Fruit fly (Drosophila melanogaster) whole organism, prepupa: Measurements from ENCODE around the gene CG31915.
A peak's percentile ranks its signal among the peaks of the same experiment; 100 is the strongest.

Experiments
- Blimp-1 ChIP-seq: fragments of 200-800 bp; sonication (Bioruptor generic); optimal IDR thresholded peaks from 3 replicates; lab custom pipeline; 2017; ENCODE audit warnings: missing biosample characterization, missing genetic modification characterization, mild to moderate bottlenecking, moderate library complexity, missing genetic modification reagents
- CG10631 ChIP-seq: fragments of 200-800 bp; sonication (Bioruptor generic); optimal IDR thresholded peaks from 2 replicates; lab custom pipeline; 2016; ENCODE audit warnings: missing biosample characterization, missing genetic modification characterization
- CG10669 ChIP-seq: fragments of 200-800 bp; sonication (Bioruptor generic); optimal IDR thresholded peaks from 3 replicates; lab custom pipeline; 2018; ENCODE audit warnings: missing biosample characterization, mild to moderate bottlenecking, missing genetic modification characterization, moderate library complexity
- CG11294 ChIP-seq: fragments of 200-800 bp; sonication (Bioruptor generic); IDR thresholded peaks from 2 replicates; pipeline ENCODE4 v1.3.6; 2022; ENCODE audit warnings: missing biosample characterization, missing genetic modification characterization
- CG11762 ChIP-seq: fragments of 200-800 bp; sonication (Bioruptor generic); optimal IDR thresholded peaks from 3 replicates; lab custom pipeline; 2016; ENCODE audit warnings: missing biosample characterization, missing genetic modification characterization; ENCODE audit not compliant: insufficient read depth
- CG11902 ChIP-seq: fragments of 200-800 bp; sonication (Bioruptor generic); optimal IDR thresholded peaks from 3 replicates; lab custom pipeline; 2016; ENCODE audit warnings: missing biosample characterization, missing genetic modification characterization
- CG15336 ChIP-seq: fragments of 200-800 bp; sonication (Bioruptor generic); IDR thresholded peaks from 2 replicates; pipeline ENCODE4 v1.3.6; 2022; ENCODE audit warnings: missing biosample characterization, missing genetic modification characterization
- CG1621 ChIP-seq: fragments of 200-800 bp; sonication (Bioruptor generic); optimal IDR thresholded peaks from 3 replicates; lab custom pipeline; 2018; ENCODE audit warnings: missing biosample characterization, mild to moderate bottlenecking, missing genetic modification characterization
- CG16779 ChIP-seq: fragments of 200-800 bp; sonication (Bioruptor generic); optimal IDR thresholded peaks from 3 replicates; lab custom pipeline; 2017; ENCODE audit warnings: missing biosample characterization, mild to moderate bottlenecking, missing genetic modification characterization
- CG3032 ChIP-seq: fragments of 200-800 bp; optimal IDR thresholded peaks from 2 replicates; lab custom pipeline; 2019; ENCODE audit warnings: missing biosample characterization, mild to moderate bottlenecking, missing genetic modification characterization, moderate library complexity
- CG32006 ChIP-seq: fragments of 200-800 bp; sonication (Bioruptor generic); optimal IDR thresholded peaks from 3 replicates; lab custom pipeline; 2017; ENCODE audit warnings: missing biosample characterization, mild to moderate bottlenecking, missing genetic modification characterization
- CG3919 ChIP-seq: fragments of 200-800 bp; sonication (Bioruptor generic); optimal IDR thresholded peaks from 3 replicates; lab custom pipeline; 2016; ENCODE audit warnings: missing biosample characterization, missing genetic modification characterization
- CG6163 ChIP-seq: fragments of 200-800 bp; sonication (Bioruptor generic); IDR thresholded peaks from 3 replicates; pipeline ENCODE4 v1.3.6; 2022; ENCODE audit warnings: missing biosample characterization, missing genetic modification characterization
- CG6276 ChIP-seq: fragments of 200-800 bp; sonication (Bioruptor generic); optimal IDR thresholded peaks from 2 replicates; lab custom pipeline; 2017; ENCODE audit warnings: missing biosample characterization, mild to moderate bottlenecking, missing genetic modification characterization
- CG6792 ChIP-seq: fragments of 200-800 bp; sonication (Bioruptor generic); optimal IDR thresholded peaks from 3 replicates; lab custom pipeline; 2016; ENCODE audit warnings: missing biosample characterization, missing genetic modification characterization
- CG6808 ChIP-seq: fragments of 200-800 bp; sonication (Bioruptor generic); optimal IDR thresholded peaks from 3 replicates; lab custom pipeline; 2017; ENCODE audit warnings: missing biosample characterization, missing genetic modification characterization, mild to moderate bottlenecking, moderate library complexity, missing genetic modification reagents
- CG7368 ChIP-seq: fragments of 200-800 bp; sonication (Bioruptor generic); optimal IDR thresholded peaks from 3 replicates; lab custom pipeline; 2016; ENCODE audit warnings: missing biosample characterization, missing genetic modification characterization
- CG8119 ChIP-seq: fragments of 200-800 bp; sonication (Bioruptor generic); IDR thresholded peaks from 3 replicates; pipeline ENCODE4 v1.3.6; 2022; ENCODE audit warnings: missing biosample characterization, missing genetic modification characterization
- CG8319 ChIP-seq: fragments of 200-800 bp; sonication (Bioruptor generic); optimal IDR thresholded peaks from 3 replicates; lab custom pipeline; 2016; ENCODE audit warnings: missing biosample characterization, missing genetic modification characterization
- CG8632 ChIP-seq: fragments of 200-800 bp; sonication (Bioruptor generic); optimal IDR thresholded peaks from 3 replicates; lab custom pipeline; 2016; ENCODE audit warnings: missing biosample characterization, missing genetic modification characterization
- CG9139 ChIP-seq: fragments of 200-800 bp; sonication (Bioruptor generic); optimal IDR thresholded peaks from 3 replicates; lab custom pipeline; 2017; ENCODE audit warnings: missing biosample characterization, mild to moderate bottlenecking, missing genetic modification characterization
- Eip78C ChIP-seq: fragments of 200-800 bp; sonication (Bioruptor generic); peaks from one replicate; lab custom pipeline; 2016; ENCODE audit warnings: missing biosample characterization, missing genetic modification characterization
- Ets96B ChIP-seq: fragments of 200-800 bp; optimal IDR thresholded peaks from 2 replicates; lab custom pipeline; 2019; ENCODE audit warnings: missing biosample characterization, mild to moderate bottlenecking, missing genetic modification characterization, moderate library complexity
- Gug ChIP-seq: fragments of 200-800 bp; sonication (Bioruptor generic); IDR thresholded peaks from 2 replicates; pipeline ENCODE4 v1.3.6; 2022; ENCODE audit warnings: missing biosample characterization, missing genetic modification characterization
- Hr39 ChIP-seq: fragments of 200-800 bp; sonication (Bioruptor generic); optimal IDR thresholded peaks from 2 replicates; lab custom pipeline; 2016; ENCODE audit warnings: missing biosample characterization, missing genetic modification characterization
- Hr4 ChIP-seq: fragments of 200-800 bp; sonication (Bioruptor generic); optimal IDR thresholded peaks from 3 replicates; lab custom pipeline; 2016; ENCODE audit warnings: missing biosample characterization, missing genetic modification characterization
- Met ChIP-seq: fragments of 200-800 bp; sonication (Bioruptor generic); optimal IDR thresholded peaks from 3 replicates; lab custom pipeline; 2016; ENCODE audit warnings: missing biosample characterization, missing genetic modification characterization
- Sox102F ChIP-seq: fragments of 200-800 bp; sonication (Bioruptor generic); optimal IDR thresholded peaks from 2 replicates; lab custom pipeline; 2016; ENCODE audit warnings: missing biosample characterization, mild to moderate bottlenecking, missing genetic modification characterization
- Sox14 ChIP-seq: fragments of 200-800 bp; sonication (Bioruptor generic); optimal IDR thresholded peaks from 3 replicates; lab custom pipeline; 2016; ENCODE audit warnings: missing biosample characterization, missing genetic modification characterization
- Sox15 ChIP-seq: fragments of 200-800 bp; sonication (Bioruptor generic); optimal IDR thresholded peaks from 3 replicates; lab custom pipeline; 2016; ENCODE audit warnings: missing biosample characterization, missing genetic modification characterization
- achi ChIP-seq: fragments of 200-800 bp; sonication (Bioruptor generic); optimal IDR thresholded peaks from 3 replicates; lab custom pipeline; 2016; ENCODE audit warnings: missing biosample characterization, missing genetic modification characterization
- acj6 ChIP-seq: fragments of 200-800 bp; sonication (Bioruptor generic); optimal IDR thresholded peaks from 3 replicates; lab custom pipeline; 2016; ENCODE audit warnings: missing biosample characterization, missing genetic modification characterization
- eg ChIP-seq: fragments of 200-800 bp; sonication (Bioruptor generic); IDR thresholded peaks from 3 replicates; pipeline ENCODE4 v1.3.6; 2022; ENCODE audit warnings: missing biosample characterization, missing genetic modification characterization
- esn ChIP-seq: fragments of 200-800 bp; sonication (Bioruptor generic); optimal IDR thresholded peaks from 2 replicates; lab custom pipeline; 2016; ENCODE audit warnings: missing biosample characterization, mild to moderate bottlenecking, missing genetic modification characterization, moderate library complexity
- fkh ChIP-seq: fragments of 200-800 bp; sonication (Bioruptor generic); optimal IDR thresholded peaks from 3 replicates; lab custom pipeline; 2017; ENCODE audit warnings: missing biosample characterization, mild to moderate bottlenecking, missing genetic modification characterization, moderate library complexity
- lz ChIP-seq: fragments of 200-800 bp; sonication (Bioruptor generic); optimal IDR thresholded peaks from 3 replicates; lab custom pipeline; 2016; ENCODE audit warnings: missing biosample characterization, missing genetic modification characterization
- pdm3 ChIP-seq: fragments of 200-800 bp; sonication (Bioruptor generic); optimal IDR thresholded peaks from 3 replicates; lab custom pipeline; 2016; ENCODE audit warnings: missing biosample characterization, missing genetic modification characterization
- salr ChIP-seq, 2 experiments: fragments of 200-800 bp; sonication (Bioruptor generic); optimal IDR thresholded peaks; 3 replicates each; lab custom pipeline; 2016 to 2018; ENCODE audit warnings: missing biosample characterization in 2 of 2, missing genetic modification characterization in 2 of 2, mild to moderate bottlenecking in 1 of 2
- spab ChIP-seq: fragments of 200-800 bp; sonication (Bioruptor generic); optimal IDR thresholded peaks from 2 replicates; lab custom pipeline; 2017; ENCODE audit warnings: missing biosample characterization, mild to moderate bottlenecking, missing genetic modification characterization, missing genetic modification reagents
- ss ChIP-seq, 2 experiments: fragments of 200-800 bp; sonication (Bioruptor generic); optimal IDR thresholded peaks; 2 replicates in 1 of 2; 3 replicates in 1 of 2; lab custom pipeline; 2017 to 2018; ENCODE audit warnings: mild to moderate bottlenecking in 2 of 2, missing biosample characterization in 2 of 2, missing genetic modification characterization in 2 of 2, moderate library complexity in 1 of 2
- svp ChIP-seq: fragments of 200-800 bp; sonication (Bioruptor generic); peaks from one replicate; lab custom pipeline; 2016; ENCODE audit warnings: missing biosample characterization, missing genetic modification characterization
- vri ChIP-seq: fragments of 200-800 bp; sonication (Bioruptor generic); optimal IDR thresholded peaks from 3 replicates; lab custom pipeline; 2016; ENCODE audit warnings: missing biosample characterization, mild to moderate bottlenecking, missing genetic modification characterization

CG31915 gene

DNA sequence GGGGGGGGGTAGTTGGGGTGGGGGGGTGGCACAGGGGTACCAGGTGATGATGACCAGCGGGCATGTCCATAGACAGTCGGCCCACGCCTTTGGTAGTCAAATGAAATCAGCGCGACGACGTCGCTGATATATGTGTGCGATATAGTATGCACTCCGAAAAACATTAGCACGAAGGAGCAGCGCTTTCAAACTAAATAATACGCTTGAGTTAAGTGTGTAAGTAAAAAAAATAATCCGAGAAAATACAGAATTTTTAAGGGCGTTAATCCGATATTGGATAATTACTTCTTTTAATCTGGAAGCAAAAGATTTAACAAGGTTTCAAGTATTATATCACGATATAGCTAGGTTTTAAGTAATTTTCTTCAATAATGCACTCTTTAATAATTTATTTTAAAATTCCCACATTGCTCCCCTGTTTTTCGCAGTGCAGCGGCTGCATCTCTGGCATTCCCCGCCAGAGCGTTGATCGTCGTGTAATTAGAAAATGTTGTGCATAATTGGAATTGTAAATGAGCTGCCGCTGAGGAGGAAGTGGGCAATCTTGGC, 33.0 kb upstream of the CG31915 start (continued):
- peak; percentile 5 for TF ChIP-seq Ets96B (tag; lab: Kevin White, UChicago)
- peak; percentile 37; the same call in 1 of the 2 replicates for TF ChIP-seq Gug (GFP tag; lab: Robert Waterston, UW)
- 0 out of 2 replicates have a peak, but pooled peaks have one; percentile 10 for TF ChIP-seq CG11294 (GFP tag; lab: Robert Waterston, UW)
- TF ChIP-seq CG11762 (GFP tag; lab: Kevin White, UChicago): peak; percentile 38
- peak; percentile 25 for TF ChIP-seq lz (GFP tag; lab: Kevin White, UChicago)
- TF ChIP-seq Sox14 (GFP tag; lab: Kevin White, UChicago): peak; percentile 51
- TF ChIP-seq achi (GFP tag; lab: Kevin White, UChicago): peak; percentile 52

DNA sequence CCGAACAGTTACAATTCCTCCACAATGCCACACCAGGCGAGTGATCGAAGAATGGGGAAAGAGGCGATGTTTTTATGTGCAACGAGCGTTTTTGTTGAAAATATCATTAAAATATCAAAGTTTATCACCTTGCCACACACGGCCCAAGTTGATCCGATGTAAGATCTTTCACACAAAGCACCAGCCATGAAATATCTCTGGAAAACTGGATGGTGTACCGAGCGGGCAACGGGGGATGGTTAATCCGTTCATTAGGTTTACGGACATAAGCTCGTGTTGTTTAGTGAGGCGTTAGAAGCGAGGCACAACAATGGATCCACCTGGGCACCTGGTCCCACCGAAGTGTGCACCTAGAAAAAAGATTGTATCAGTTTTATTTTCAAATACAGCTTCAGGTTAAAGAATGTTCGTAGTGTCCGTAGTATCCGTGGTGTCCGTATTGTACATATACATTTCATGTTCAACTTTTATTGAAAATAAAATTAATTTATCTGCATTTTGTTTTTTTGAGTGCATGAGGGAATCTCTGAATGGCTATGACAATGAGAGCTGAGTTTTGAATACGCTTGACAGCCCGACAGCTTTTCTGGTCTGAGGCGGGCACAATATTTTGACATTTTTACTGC, 31.3 kb upstream of the CG31915 start:
- TF ChIP-seq CG8319: no peak
- no peak for TF ChIP-seq acj6
- TF ChIP-seq Sox15 (GFP tag; lab: Kevin White, UChicago): no peak
- TF ChIP-seq Hr4 (GFP tag; lab: Kevin White, UChicago): no peak
- TF ChIP-seq CG1621: no peak
- no peak for TF ChIP-seq ss (GFP tag; optimal IDR thresholded peaks at IDR 0.05; lab: Kevin White, UChicago)
- no peak for TF ChIP-seq CG16779
- TF ChIP-seq eg (GFP tag; lab: Robert Waterston, UW): no peak
- peak; percentile 15 for TF ChIP-seq svp (GFP tag; lab: Kevin White, UChicago)
- peak; percentile 7 for TF ChIP-seq Met (GFP tag; lab: Kevin White, UChicago)
- TF ChIP-seq pdm3 (GFP tag; lab: Kevin White, UChicago): no peak
- TF ChIP-seq achi (GFP tag; lab: Kevin White, UChicago): peak; percentile 17
- TF ChIP-seq CG3919 (GFP tag; lab: Kevin White, UChicago): no peak
- no peak for TF ChIP-seq lz (GFP tag; lab: Kevin White, UChicago)
- TF ChIP-seq Ets96B (tag; lab: Kevin White, UChicago): no peak
- peak; percentile 36; the same call in 1 of the 3 replicates for TF ChIP-seq CG6163 (GFP tag; lab: Robert Waterston, UW)

DNA sequence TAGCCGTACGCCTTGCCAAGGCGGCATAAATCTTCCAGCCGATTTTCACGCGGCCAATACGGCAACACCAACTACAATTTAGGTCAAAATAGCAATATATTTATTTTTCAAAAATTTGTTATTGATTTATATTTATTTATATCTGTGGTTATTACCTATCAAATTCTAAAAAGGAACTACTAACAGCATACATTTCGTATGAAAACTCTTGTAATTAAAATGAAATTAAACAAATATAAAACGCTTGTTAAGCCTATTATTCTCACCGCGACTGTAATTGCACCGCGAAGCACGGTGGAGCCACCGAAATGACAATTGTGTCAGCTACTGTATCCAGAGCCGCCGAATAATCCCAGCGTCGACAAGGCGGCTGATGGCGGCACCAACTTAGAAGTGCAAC, 28.5 kb upstream of the CG31915 start:
- TF ChIP-seq Blimp-1 (GFP tag; lab: Kevin White, UChicago) (no peak), CG8119 (peak; percentile 36; the same call in 1 of the 3 replicates), ss (GFP tag; optimal IDR thresholded peaks at IDR 0.05; lab: Kevin White, UChicago) (no peak), CG8632 (no peak), CG7368 (GFP tag; lab: Kevin White, UChicago) (no peak), svp (GFP tag; lab: Kevin White, UChicago) (no peak), CG6276 (GFP tag; lab: Kevin White, UChicago) (no peak), CG32006 (GFP tag; lab: Kevin White, UChicago) (peak; percentile 23), Eip78C (GFP tag; lab: Kevin White, UChicago) (peak; percentile 69), Met (GFP tag; lab: Kevin White, UChicago) (no peak), Ets96B (tag; lab: Kevin White, UChicago) (peak; percentile 24), CG10669 (GFP tag; lab: Kevin White, UChicago) (no peak), CG10631 (no peak), eg (GFP tag; lab: Robert Waterston, UW) (0 out of 3 replicates have a peak, but pooled peaks have one; percentile 20), pdm3 (GFP tag; lab: Kevin White, UChicago) (no peak), CG15336 (GFP tag; lab: Robert Waterston, UW) (0 out of 2 replicates have a peak, but pooled peaks have one; percentile 35), CG6792 (no peak), fkh (no peak)
- TF ChIP-seq, all 60 proteins: peak for 6

DNA sequence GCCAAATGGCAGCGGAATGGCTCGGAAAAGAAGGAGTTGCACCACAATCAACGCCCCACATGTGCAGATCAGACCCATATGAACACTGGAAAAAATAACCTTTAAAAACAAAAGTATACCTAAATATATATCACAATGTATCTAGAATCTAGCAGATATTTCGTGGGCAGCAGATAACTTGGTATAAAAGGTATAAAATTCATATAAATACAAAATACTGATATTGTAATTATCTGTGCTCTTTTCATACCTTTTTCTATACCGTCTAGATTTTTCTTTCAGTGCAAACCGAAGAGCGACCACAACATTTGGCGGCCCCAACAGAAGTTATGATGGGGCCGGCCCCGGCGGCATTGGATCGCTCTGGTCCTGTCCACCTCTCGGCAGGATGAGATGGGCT, 26.6 kb upstream of the CG31915 start:
- TF ChIP-seq Gug (GFP tag; lab: Robert Waterston, UW) (no peak), Eip78C (GFP tag; lab: Kevin White, UChicago) (peak; percentile 87), CG11902 (GFP tag; lab: Kevin White, UChicago) (no peak), Sox102F (GFP tag; lab: Kevin White, UChicago) (peak; percentile 68), CG3032 (tag; lab: Kevin White, UChicago) (peak; percentile 69), CG6808 (GFP tag; lab: Kevin White, UChicago) (peak; percentile 70), CG7368 (GFP tag; lab: Kevin White, UChicago) (peak; percentile 10), CG6163 (GFP tag; lab: Robert Waterston, UW) (no peak), Hr39 (peak; percentile 41), Met (GFP tag; lab: Kevin White, UChicago) (peak; percentile 82), CG9139 (GFP tag; lab: Kevin White, UChicago) (peak; percentile 43), Ets96B (tag; lab: Kevin White, UChicago) (peak; percentile 75), salr (GFP tag; optimal IDR thresholded peaks at IDR 0.05; lab: Kevin White, UChicago) (peak in 1 of 2 experiments; percentile 33), esn (GFP tag; lab: Kevin White, UChicago) (peak; percentile 84), CG8632 (peak; percentile 56), svp (GFP tag; lab: Kevin White, UChicago) (peak; percentile 87), CG16779 (peak; percentile 12), CG1621 (peak; percentile 39), spab (GFP tag; lab: Kevin White, UChicago) (peak; percentile 44), vri (GFP tag; lab: Kevin White, UChicago) (peak; percentile 70), lz (GFP tag; lab: Kevin White, UChicago) (peak; percentile 76), CG15336 (GFP tag; lab: Robert Waterston, UW) (no peak)
